Fruit fly (Drosophila melanogaster) Kc167 (cell line): ENCODE measurements around the gene CG12320.

Source experiments
- Myc ChIP-seq: fragments of >200 bp; optimal IDR thresholded peaks from 2 replicates; lab custom pipeline; 2017; ENCODE audit warnings: missing external identifiers
- insv ChIP-seq: fragments of >200 bp; optimal IDR thresholded peaks from 3 replicates; lab custom pipeline; 2018; ENCODE audit warnings: missing external identifiers
- ttk ChIP-seq: sonication (Bioruptor generic); optimal IDR thresholded peaks from 2 replicates; lab custom pipeline; 2017; ENCODE audit warnings: missing external identifiers

DNA sequence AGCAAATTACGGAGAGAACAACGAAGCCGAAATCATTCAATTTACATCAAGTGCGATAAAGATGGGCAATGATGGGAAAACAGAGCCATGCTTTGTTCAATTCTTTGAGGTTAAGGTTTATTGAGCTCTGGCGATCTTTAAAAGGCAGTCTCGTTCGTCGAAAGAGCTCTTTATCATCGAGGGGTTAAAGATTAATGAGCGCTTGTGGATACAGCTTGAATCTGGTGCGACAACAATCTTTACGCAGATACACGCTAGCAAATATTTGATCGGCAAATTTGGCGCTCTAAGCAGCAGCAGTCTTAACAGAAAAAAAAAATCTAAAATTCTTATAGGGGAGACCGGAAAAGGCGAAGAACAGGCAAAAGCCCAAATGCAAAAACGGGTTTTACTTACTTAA is 43.5 kb upstream of the CG12320 start:
- TF ChIP-seq insv (lab: Kevin White, UChicago) = no peak
- no peak for TF ChIP-seq ttk
- TF ChIP-seq Myc = no peak
